Worm (Caenorhabditis elegans): ENCODE measurements around the gene nhr-58.

DNA sequence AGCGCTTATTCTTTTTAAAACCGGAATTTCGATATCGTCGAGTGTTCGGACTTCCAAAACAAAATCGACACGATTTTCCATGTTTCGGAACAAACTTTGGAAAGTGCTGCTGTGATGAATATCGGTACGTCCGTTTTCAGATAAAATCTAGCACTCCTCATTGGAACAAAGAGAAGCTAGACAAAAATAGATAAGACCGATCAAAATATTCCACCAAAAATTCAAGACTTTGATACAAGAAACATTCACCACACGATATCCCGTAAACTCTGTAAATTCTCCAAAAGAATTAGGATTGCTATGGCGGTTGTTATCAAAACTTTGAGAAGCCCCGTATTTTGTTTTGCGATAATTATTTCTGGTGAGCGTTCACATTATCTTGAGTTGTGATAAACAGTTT is 11.1 kb downstream of the nhr-58 start, which contains the start of gene C14C6.3:
- TF ChIP-seq hnd-1 (tag; optimal IDR thresholded peaks at IDR 0.05) (no peak), flt-1 (GFP tag; IDR thresholded peaks at IDR 0.05) (no peak), pes-1 (GFP tag; IDR thresholded peaks at IDR 0.05) (no peak), sea-1 (GFP tag; conservative IDR thresholded peaks at IDR 0.05) (no peak), tra-4 (tag; optimal IDR thresholded peaks at IDR 0.05) (no peak), scrt-1 (GFP tag; IDR thresholded peaks at IDR 0.05) (no peak), F13C5.2 (tag; optimal IDR thresholded peaks at IDR 0.05) (no peak)
